Worm (Caenorhabditis elegans) whole organism, young adult: ENCODE data around the gene set-1.
A peak's percentile ranks its signal among the peaks of the same experiment; 100 is the strongest.

Experiments used
- C17E4.6 ChIP-seq: fragments of 200-800 bp; sonication (Bioruptor generic); IDR thresholded peaks from 2 replicates; pipeline ENCODE4 v1.3.6; 2022; ENCODE audit warnings: missing genetic modification reagents, missing genetic modification characterization, missing compliant biosample characterization
- D2030.7 ChIP-seq: fragments of 200-800 bp; sonication (Bioruptor generic); IDR thresholded peaks from 2 replicates; pipeline ENCODE4 v1.3.6; 2022; ENCODE audit warnings: missing genetic modification reagents, missing genetic modification characterization, missing compliant biosample characterization
- F33H1.4 ChIP-seq: fragments of 200-800 bp; sonication (Bioruptor generic); IDR thresholded peaks from 2 replicates; pipeline ENCODE4 v1.3.6; 2022; ENCODE audit warnings: missing genetic modification reagents, missing genetic modification characterization, missing compliant biosample characterization
- F57A8.1 ChIP-seq: fragments of 200-800 bp; sonication (Bioruptor generic); optimal IDR thresholded peaks from 2 replicates; lab custom pipeline; 2018; ENCODE audit warnings: mild to moderate bottlenecking, missing genetic modification characterization, moderate library complexity, missing compliant biosample characterization
- ZK185.1 ChIP-seq: sonication (generic microtip); optimal IDR thresholded peaks from 2 replicates; lab custom pipeline; 2016; ENCODE audit warnings: mild to moderate bottlenecking, missing genetic modification characterization, missing compliant biosample characterization; ENCODE audit not compliant: poor library complexity, severe bottlenecking
- akir-1 ChIP-seq: fragments of 200-800 bp; sonication (Bioruptor generic); optimal IDR thresholded peaks from 2 replicates; lab custom pipeline; 2018; ENCODE audit warnings: mild to moderate bottlenecking, missing genetic modification characterization, moderate library complexity, missing compliant biosample characterization
- aptf-2 ChIP-seq: fragments of 200-800 bp; sonication (Bioruptor generic); conservative IDR thresholded peaks from 2 replicates; pipeline ENCODE4 v1.3.6; 2022; ENCODE audit warnings: missing genetic modification reagents, missing genetic modification characterization, missing compliant biosample characterization
- aptf-3 ChIP-seq: fragments of 200-800 bp; sonication (Bioruptor generic); IDR thresholded peaks from 2 replicates; pipeline ENCODE4 v1.3.6; 2022; ENCODE audit warnings: missing genetic modification characterization, missing compliant biosample characterization
- bed-1 ChIP-seq: fragments of 200-800 bp; sonication (Bioruptor generic); IDR thresholded peaks from 2 replicates; pipeline ENCODE4 v1.3.6; 2022; ENCODE audit warnings: missing genetic modification reagents, missing genetic modification characterization, missing compliant biosample characterization
- cebp-2 ChIP-seq: fragments of 200-800 bp; sonication (Bioruptor generic); IDR thresholded peaks from 2 replicates; pipeline ENCODE4 v1.3.6; 2022; ENCODE audit warnings: missing genetic modification characterization, missing compliant biosample characterization
- ceh-100 ChIP-seq: fragments of 200-800 bp; sonication (Bioruptor generic); IDR thresholded peaks from 2 replicates; pipeline ENCODE4 v1.3.6; 2022; ENCODE audit warnings: missing genetic modification reagents, missing genetic modification characterization, missing compliant biosample characterization
- ceh-79 ChIP-seq: sonication (generic microtip); optimal IDR thresholded peaks from 2 replicates; lab custom pipeline; 2017; ENCODE audit warnings: mild to moderate bottlenecking, missing genetic modification characterization, missing compliant biosample characterization
- efl-1 ChIP-seq: fragments of 150-350 bp; optimal IDR thresholded peaks from 2 replicates; lab custom pipeline; 2014; ENCODE audit warnings: missing biosample characterization, missing genetic modification reagents, missing genetic modification characterization
- egl-44 ChIP-seq: fragments of 200-800 bp; sonication (Bioruptor generic); IDR thresholded peaks from 2 replicates; pipeline ENCODE4 v1.3.6; 2022; ENCODE audit warnings: missing genetic modification reagents, missing genetic modification characterization, missing compliant biosample characterization
- him-1 ChIP-seq: sonication (generic microtip); optimal IDR thresholded peaks from 2 replicates; lab custom pipeline; 2016; ENCODE audit warnings: missing genotype, missing genetic modification reagents, missing genetic modification characterization, missing compliant biosample characterization
- hlh-26 ChIP-seq: fragments of 200-800 bp; sonication (Bioruptor generic); conservative IDR thresholded peaks from 2 replicates; pipeline ENCODE4 v1.3.6; 2022; ENCODE audit warnings: missing genetic modification reagents, missing genetic modification characterization, missing compliant biosample characterization
- hmg-1.2 ChIP-seq: fragments of 200-800 bp; sonication (Bioruptor generic); IDR thresholded peaks from 2 replicates; pipeline ENCODE4 v1.3.6; 2022; ENCODE audit warnings: missing genetic modification reagents, missing genetic modification characterization, missing compliant biosample characterization
- hrde-1 ChIP-seq: sonication (generic microtip); optimal IDR thresholded peaks from 2 replicates; lab custom pipeline; 2016; ENCODE audit warnings: missing genetic modification characterization, mild to moderate bottlenecking, missing compliant biosample characterization, moderate library complexity, missing genotype, missing genetic modification reagents, borderline replicate concordance
- hsf-1 ChIP-seq: fragments of 200-800 bp; sonication (Bioruptor generic); IDR thresholded peaks from 2 replicates; pipeline ENCODE4 v1.3.6; 2022; ENCODE audit warnings: missing genetic modification reagents, missing genetic modification characterization, missing compliant biosample characterization
- lin-54 ChIP-seq: fragments of 200-800 bp; sonication (Bioruptor generic); optimal IDR thresholded peaks from 2 replicates; lab custom pipeline; 2018; ENCODE audit warnings: mild to moderate bottlenecking, missing genetic modification characterization, missing compliant biosample characterization
- lsy-27 ChIP-seq: sonication (generic microtip); optimal IDR thresholded peaks from 2 replicates; lab custom pipeline; 2017; ENCODE audit warnings: missing genetic modification characterization, mild to moderate bottlenecking, missing compliant biosample characterization, antibody characterized with exemption, missing genotype, borderline replicate concordance; ENCODE audit not compliant: insufficient read depth
- madf-10 ChIP-seq: sonication (generic microtip); optimal IDR thresholded peaks from 2 replicates; lab custom pipeline; 2016; ENCODE audit warnings: mild to moderate bottlenecking, missing genetic modification characterization, missing compliant biosample characterization
- madf-6 ChIP-seq: fragments of 200-800 bp; sonication (Bioruptor generic); IDR thresholded peaks from 2 replicates; pipeline ENCODE4 v1.3.6; 2022; ENCODE audit warnings: missing genetic modification reagents, missing genetic modification characterization, missing compliant biosample characterization
- mes-4 ChIP-seq: sonication (generic microtip); optimal IDR thresholded peaks from 2 replicates; lab custom pipeline; 2016; ENCODE audit warnings: missing genotype, missing genetic modification characterization, missing compliant biosample characterization
- nfyb-1 ChIP-seq: fragments of 200-800 bp; sonication (Bioruptor generic); IDR thresholded peaks from 2 replicates; pipeline ENCODE4 v1.3.6; 2022; ENCODE audit warnings: missing genetic modification reagents, missing genetic modification characterization, missing compliant biosample characterization
- nhr-179 ChIP-seq: sonication (generic microtip); optimal IDR thresholded peaks from 2 replicates; lab custom pipeline; 2016; ENCODE audit warnings: mild to moderate bottlenecking, missing genetic modification characterization, missing compliant biosample characterization
- nhr-80 ChIP-seq: sonication (generic microtip); optimal IDR thresholded peaks from 2 replicates; lab custom pipeline; 2016; ENCODE audit warnings: missing genetic modification characterization, missing compliant biosample characterization
- nhr-90 ChIP-seq: sonication (generic microtip); optimal IDR thresholded peaks from 2 replicates; lab custom pipeline; 2016; ENCODE audit warnings: missing genotype, mild to moderate bottlenecking, missing genetic modification characterization, missing compliant biosample characterization
- rcor-1 ChIP-seq: fragments of 200-800 bp; sonication (Bioruptor generic); IDR thresholded peaks from 2 replicates; pipeline ENCODE4 v1.3.6; 2022; ENCODE audit warnings: missing genetic modification reagents, missing genetic modification characterization, missing compliant biosample characterization
- rec-8 ChIP-seq, 2 experiments: sonication (generic microtip); optimal IDR thresholded peaks; 2 replicates each; lab custom pipeline; 2016; ENCODE audit warnings: mild to moderate bottlenecking in 2 of 2, missing genetic modification characterization in 2 of 2, missing genetic modification reagents in 2 of 2, missing genotype in 2 of 2, missing biosample characterization in 1 of 2, missing compliant biosample characterization in 1 of 2, moderate library complexity in 1 of 2
- snpc-1.3 ChIP-seq: sonication (generic microtip); optimal IDR thresholded peaks from 2 replicates; lab custom pipeline; 2017; ENCODE audit warnings: missing genetic modification characterization, mild to moderate bottlenecking, missing compliant biosample characterization, antibody characterized with exemption, moderate library complexity, missing genotype, missing genetic modification reagents; ENCODE audit not compliant: insufficient read depth
- snpc-4 ChIP-seq, 5 experiments: fragments of 150-350 bp in 1 of 5; sonication (generic microtip) in 4 of 5; optimal IDR thresholded peaks; 2 replicates each; lab custom pipeline; 2014 to 2018; ENCODE audit warnings: missing genetic modification characterization in 5 of 5, missing biosample characterization in 3 of 5, antibody characterized with exemption in 2 of 5, mild to moderate bottlenecking in 2 of 5, missing compliant biosample characterization in 2 of 5, missing genotype in 2 of 5, moderate library complexity in 2 of 5, missing genetic modification reagents in 1 of 5
- xnd-1 ChIP-seq: sonication (generic microtip); optimal IDR thresholded peaks from 2 replicates; lab custom pipeline; 2016; ENCODE audit warnings: missing genotype, missing genetic modification reagents, missing genetic modification characterization, missing compliant biosample characterization
- zfh-2 ChIP-seq: fragments of 200-800 bp; sonication (Bioruptor generic); conservative IDR thresholded peaks from 2 replicates; pipeline ENCODE4 v1.3.6; 2022; ENCODE audit warnings: missing genetic modification reagents, missing genetic modification characterization, missing compliant biosample characterization
- zim-3 ChIP-seq: sonication (generic microtip); optimal IDR thresholded peaks from 2 replicates; lab custom pipeline; 2017; ENCODE audit warnings: mild to moderate bottlenecking, missing genetic modification characterization, moderate library complexity, missing compliant biosample characterization
- ztf-18 ChIP-seq: sonication (generic microtip); optimal IDR thresholded peaks from 2 replicates; lab custom pipeline; 2016; ENCODE audit warnings: missing genotype, mild to moderate bottlenecking, missing genetic modification characterization, missing compliant biosample characterization
- ztf-25 ChIP-seq: fragments of 200-800 bp; sonication (Bioruptor generic); IDR thresholded peaks from 2 replicates; pipeline ENCODE4 v1.3.6; 2022; ENCODE audit warnings: missing genetic modification reagents, missing genetic modification characterization, missing compliant biosample characterization

set-1 gene

ce11 chrIII:6488916-6489315 is 36.7 kb upstream of the set-1 start (continued):
- TF ChIP-seq ztf-25 (GFP tag; lab: Robert Waterston, UW): no peak
- peak; percentile 60; the same call in 1 of the 2 replicates for TF ChIP-seq nfyb-1
- TF ChIP-seq zfh-2: no peak
- 0 out of 2 replicates have a peak, but pooled peaks have one; percentile 9 for TF ChIP-seq hmg-1.2 (GFP tag; lab: Robert Waterston, UW)
- no peak for TF ChIP-seq hlh-26 (GFP tag; lab: Robert Waterston, UW)
- TF ChIP-seq efl-1 (GFP tag; lab: Kevin White, UChicago): peak; percentile 61
- TF ChIP-seq C17E4.6 (GFP tag; lab: Robert Waterston, UW): no peak
- no peak for TF ChIP-seq ztf-18 (tag; lab: Kevin White, UChicago)
- TF ChIP-seq snpc-4 (GFP tag; optimal IDR thresholded peaks at IDR 0.05; lab: Kevin White, UChicago): no peak
- peak in 1 of 4 experiments; percentile 1 for TF ChIP-seq snpc-4 (tag; optimal IDR thresholded peaks at IDR 0.05; lab: Kevin White, UChicago)
- no peak for TF ChIP-seq akir-1 (GFP tag; lab: Kevin White, UChicago)
- no peak for TF ChIP-seq xnd-1 (tag; lab: Kevin White, UChicago)
- TF ChIP-seq rcor-1 (GFP tag; lab: Robert Waterston, UW): no peak
- no peak for TF ChIP-seq lsy-27 (tag; lab: Kevin White, UChicago)
- no peak for TF ChIP-seq nhr-179
- no peak for TF ChIP-seq ceh-100
- no peak for TF ChIP-seq aptf-2 (GFP tag; lab: Robert Waterston, UW)
- TF ChIP-seq mes-4 (tag; lab: Kevin White, UChicago): no peak
- TF ChIP-seq rec-8 (tag; optimal IDR thresholded peaks at IDR 0.05; lab: Kevin White, UChicago): no peak
- TF ChIP-seq F33H1.4 (GFP tag; lab: Robert Waterston, UW): peak; percentile 34; the same call in 1 of the 2 replicates
- peak; percentile 51 for TF ChIP-seq lin-54
- peak; percentile 73 for TF ChIP-seq snpc-1.3 (tag; lab: Kevin White, UChicago)
- TF ChIP-seq D2030.7 (GFP tag; lab: Robert Waterston, UW): no peak
- peak; percentile 47; the same call in 1 of the 2 replicates for TF ChIP-seq madf-6
- no peak for TF ChIP-seq zim-3
- TF ChIP-seq aptf-3 (GFP tag; lab: Robert Waterston, UW): no peak
- TF ChIP-seq bed-1 (GFP tag; lab: Robert Waterston, UW): no peak
- no peak for TF ChIP-seq ZK185.1 (tag; lab: Kevin White, UChicago)
- no peak for TF ChIP-seq hrde-1
- no peak for TF ChIP-seq ceh-79 (tag; lab: Kevin White, UChicago)
- TF ChIP-seq nhr-80: no peak
- no peak for TF ChIP-seq egl-44 (GFP tag; lab: Robert Waterston, UW)
- TF ChIP-seq cebp-2 (GFP tag; lab: Robert Waterston, UW): no peak

DNA sequence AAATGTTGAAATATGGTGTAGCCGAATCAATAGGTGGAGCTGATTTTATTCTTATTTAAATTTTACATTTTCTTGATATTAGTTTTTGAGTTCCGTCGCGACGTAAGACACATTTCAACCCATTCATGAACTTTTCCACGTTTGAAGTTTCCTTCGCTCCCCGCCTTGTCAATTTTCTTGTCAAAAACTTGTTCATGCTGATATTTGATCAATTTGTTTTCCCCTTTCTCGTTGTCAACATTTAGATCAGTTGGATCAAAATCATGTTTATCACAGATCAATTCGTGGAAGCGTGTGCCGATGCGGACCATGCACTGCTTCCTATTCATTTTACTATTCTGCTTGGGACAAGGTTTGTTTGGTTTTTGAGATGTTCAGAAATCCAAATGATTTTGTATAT is 30.7 kb upstream of the set-1 start, which contains the start of gene chtb-2:
TSS of gene chtb-2 (plus strand) at position 301 of the 400 bp plus-strand sequence.
- TF ChIP-seq C17E4.6 (GFP tag; lab: Robert Waterston, UW) (no peak), him-1 (no peak), hsf-1 (no peak), F57A8.1 (GFP tag; lab: Kevin White, UChicago) (no peak), madf-10 (tag; lab: Kevin White, UChicago) (no peak), nhr-90 (no peak)
- TF ChIP-seq, all 124 proteins: peak for 0
